Worm (Caenorhabditis elegans): Measurements from ENCODE around the gene jmjd-2.

- TF ChIP-seq ama-1 (optimal IDR thresholded peaks at IDR 0.05) = no peak
- TF ChIP-seq flt-1 (GFP tag; IDR thresholded peaks at IDR 0.05) = no peak
- no peak for TF ChIP-seq tra-4 (tag; optimal IDR thresholded peaks at IDR 0.05)
Observed at ce11 chrII:14230938-14231337, 12.5 kb downstream of the jmjd-2 start.
